Worm (Caenorhabditis elegans) whole organism, L3 larva: ENCODE measurements around the gene Y41E3.19.

ENCODE experiments used
- R02D3.7 ChIP-seq: fragments of 150-350 bp; optimal IDR thresholded peaks from 2 replicates; lab custom pipeline; 2014; ENCODE audit warnings: missing biosample characterization, missing genetic modification characterization
- ZK546.5 ChIP-seq: sonication (generic microtip); optimal IDR thresholded peaks from 2 replicates; lab custom pipeline; 2017; ENCODE audit warnings: missing biosample characterization, missing genetic modification characterization
- aly-2 ChIP-seq: fragments of 150-350 bp; optimal IDR thresholded peaks from 2 replicates; lab custom pipeline; 2014; ENCODE audit warnings: missing biosample characterization, missing genetic modification characterization
- ama-1 ChIP-seq: fragments of 150-350 bp; optimal IDR thresholded peaks from 2 replicates; lab custom pipeline; 2018
- ceh-16 ChIP-seq: sonication (generic microtip); optimal IDR thresholded peaks from 2 replicates; lab custom pipeline; 2017; ENCODE audit warnings: missing biosample characterization, missing genetic modification characterization
- ceh-28 ChIP-seq: fragments of 150-350 bp; optimal IDR thresholded peaks from 2 replicates; lab custom pipeline; 2014; ENCODE audit warnings: missing biosample characterization, missing genetic modification reagents, missing genetic modification characterization
- ceh-9 ChIP-seq: sonication (generic microtip); optimal IDR thresholded peaks from 2 replicates; lab custom pipeline; 2018; ENCODE audit warnings: missing biosample characterization, missing genetic modification characterization
- egl-27 ChIP-seq: sonication (generic microtip); optimal IDR thresholded peaks from 4 replicates; lab custom pipeline; 2017; ENCODE audit warnings: missing biosample characterization, missing genetic modification reagents, missing genetic modification characterization
- elt-2 ChIP-seq: sonication (generic microtip); optimal IDR thresholded peaks from 2 replicates; lab custom pipeline; 2016; ENCODE audit warnings: missing genetic modification reagents, mild to moderate bottlenecking, missing genetic modification characterization, missing compliant biosample characterization
- elt-3 ChIP-seq, 3 experiments: fragments of 150-350 bp in 1 of 3; sonication (generic microtip) in 2 of 3; optimal IDR thresholded peaks; 2 replicates in 2 of 3; 4 replicates in 1 of 3; lab custom pipeline; 2014 to 2017; ENCODE audit warnings: missing biosample characterization in 3 of 3, missing genetic modification characterization in 3 of 3
- fkh-10 ChIP-seq: sonication (generic microtip); optimal IDR thresholded peaks from 2 replicates; lab custom pipeline; 2017; ENCODE audit warnings: missing biosample characterization, missing genetic modification reagents, missing genetic modification characterization
- fkh-2 ChIP-seq: fragments of 150-350 bp; optimal IDR thresholded peaks from 2 replicates; lab custom pipeline; 2014; ENCODE audit warnings: missing biosample characterization, missing genetic modification reagents, missing genetic modification characterization
- fos-1 ChIP-seq: fragments of 150-350 bp; optimal IDR thresholded peaks from 2 replicates; lab custom pipeline; 2014; ENCODE audit warnings: missing biosample characterization, missing genetic modification characterization
- lin-15B ChIP-seq: fragments of 150-350 bp; optimal IDR thresholded peaks from 2 replicates; lab custom pipeline; 2014; ENCODE audit warnings: missing biosample characterization, missing genetic modification characterization
- lin-39 ChIP-seq: fragments of 150-350 bp; optimal IDR thresholded peaks from 2 replicates; lab custom pipeline; 2018; ENCODE audit warnings: missing biosample characterization, missing genetic modification reagents, missing genetic modification characterization
- nfya-1 ChIP-seq: sonication (generic microtip); optimal IDR thresholded peaks from 2 replicates; lab custom pipeline; 2017; ENCODE audit warnings: missing genetic modification characterization, mild to moderate bottlenecking, missing compliant biosample characterization, antibody characterized with exemption, moderate library complexity; ENCODE audit not compliant: insufficient read depth
- nhr-11 ChIP-seq: fragments of 150-350 bp; optimal IDR thresholded peaks from 2 replicates; lab custom pipeline; 2014; ENCODE audit warnings: missing biosample characterization, missing genetic modification characterization
- nhr-12 ChIP-seq: fragments of 150-350 bp; optimal IDR thresholded peaks from 2 replicates; lab custom pipeline; 2014; ENCODE audit warnings: missing biosample characterization, missing genetic modification characterization
- nhr-237 ChIP-seq: fragments of 150-350 bp; optimal IDR thresholded peaks from 2 replicates; lab custom pipeline; 2014; ENCODE audit warnings: missing biosample characterization, missing genetic modification characterization
- nhr-25 ChIP-seq: sonication (generic microtip); optimal IDR thresholded peaks from 2 replicates; lab custom pipeline; 2017; ENCODE audit warnings: missing biosample characterization, missing genetic modification characterization
- nhr-28 ChIP-seq: fragments of 150-350 bp; optimal IDR thresholded peaks from 2 replicates; lab custom pipeline; 2014; ENCODE audit warnings: missing biosample characterization, missing genetic modification characterization
- nhr-67 ChIP-seq: fragments of 150-350 bp; optimal IDR thresholded peaks from 2 replicates; lab custom pipeline; 2014; ENCODE audit warnings: missing biosample characterization, missing genetic modification characterization
- nhr-76 ChIP-seq: fragments of 150-350 bp; sonication (generic microtip); optimal IDR thresholded peaks from 5 replicates; lab custom pipeline; 2014; ENCODE audit warnings: missing biosample characterization, missing genetic modification characterization
- pha-4 ChIP-seq: fragments of 150-350 bp; optimal IDR thresholded peaks from 2 replicates; lab custom pipeline; 2014; ENCODE audit warnings: missing biosample characterization, missing genetic modification reagents, missing genetic modification characterization
- pqm-1 ChIP-seq: fragments of 150-350 bp; optimal IDR thresholded peaks from 2 replicates; lab custom pipeline; 2017; ENCODE audit warnings: missing biosample characterization, missing genetic modification characterization, inconsistent platforms
- sea-2 ChIP-seq: fragments of 150-350 bp; sonication (generic microtip); optimal IDR thresholded peaks from 4 replicates; lab custom pipeline; 2014; ENCODE audit warnings: missing biosample characterization, missing genetic modification reagents, missing genetic modification characterization
- skn-1 ChIP-seq: fragments of 150-350 bp; optimal IDR thresholded peaks from 2 replicates; lab custom pipeline; 2014; ENCODE audit warnings: missing biosample characterization, missing genetic modification characterization
- unc-39 ChIP-seq: sonication (generic microtip); optimal IDR thresholded peaks from 4 replicates; lab custom pipeline; 2017; ENCODE audit warnings: missing biosample characterization, missing genetic modification characterization
- unc-62 ChIP-seq: fragments of 150-350 bp; sonication (generic microtip); optimal IDR thresholded peaks from 4 replicates; lab custom pipeline; 2014; ENCODE audit warnings: missing biosample characterization, missing genetic modification reagents, missing genetic modification characterization
- ztf-11 ChIP-seq: fragments of 150-350 bp; optimal IDR thresholded peaks from 2 replicates; lab custom pipeline; 2014; ENCODE audit warnings: missing biosample characterization, missing genetic modification characterization
- ztf-4 ChIP-seq: fragments of 150-350 bp; optimal IDR thresholded peaks from 2 replicates; lab custom pipeline; 2014; ENCODE audit warnings: missing biosample characterization, missing genetic modification characterization

The Y41E3.19 gene

DNA sequence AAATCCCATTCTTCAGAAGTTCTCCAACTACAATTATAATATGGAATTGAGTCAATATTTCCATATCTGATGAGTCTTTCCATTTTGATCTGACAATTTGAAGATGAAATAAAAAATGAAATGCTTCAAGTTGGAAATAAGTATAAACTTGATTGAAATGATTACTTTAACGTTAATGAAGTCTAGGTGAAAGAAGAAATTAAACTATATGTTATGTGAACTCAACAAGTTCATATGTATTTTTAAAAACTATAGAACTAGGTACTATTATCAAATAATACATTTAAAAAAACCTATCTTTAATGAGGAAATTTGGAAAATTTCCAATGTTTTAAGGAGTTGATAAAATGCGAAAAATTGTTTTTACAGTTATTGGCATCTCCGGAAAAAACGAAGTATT is 42.4 kb downstream of the Y41E3.19 start, which contains the start of gene srt-49:
Gene srt-49 (minus strand): TSS at position 101 of the 400 bp plus-strand sequence.
- TF ChIP-seq fkh-2 (no peak), ztf-4 (tag; lab: Kevin White, UChicago) (no peak), R02D3.7 (tag; lab: Kevin White, UChicago) (no peak), aly-2 (tag; lab: Kevin White, UChicago) (no peak), unc-39 (no peak), ama-1 (lab: Kevin White, UChicago) (no peak), nhr-11 (tag; lab: Kevin White, UChicago) (no peak), ceh-16 (tag; lab: Kevin White, UChicago) (no peak), nhr-25 (tag; lab: Kevin White, UChicago) (no peak), nhr-12 (tag; lab: Kevin White, UChicago) (no peak), ceh-9 (no peak)

DNA sequence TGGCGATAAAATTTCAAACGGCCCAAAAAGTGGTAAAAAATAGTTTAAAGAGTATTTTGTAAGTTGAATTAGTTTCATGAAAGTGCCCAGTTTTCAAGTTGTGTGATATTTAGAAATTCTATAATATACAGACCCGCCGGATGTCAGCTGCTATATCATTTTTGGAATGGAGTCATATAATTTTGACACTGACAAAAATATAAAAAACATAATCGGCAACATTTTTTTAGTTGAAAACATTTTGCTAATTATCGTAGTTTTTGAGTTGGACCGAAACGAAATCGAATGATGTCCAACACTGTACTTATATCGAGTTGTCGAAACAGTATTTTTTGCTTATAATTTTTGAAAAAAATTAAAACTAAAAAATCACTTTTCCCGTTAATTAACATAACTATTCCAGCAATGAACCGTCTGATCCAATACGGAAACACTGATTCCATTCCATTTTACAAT is 47.3 kb downstream of the Y41E3.19 start, which contains the start of gene srt-44:
Gene srt-44 (plus strand): TSS at position 406 of the 456 bp plus-strand sequence.
- TF ChIP-seq fkh-2, result no peak
- no peak for TF ChIP-seq elt-3 (tag; optimal IDR thresholded peaks at IDR 0.05; lab: Kevin White, UChicago)
- no peak for TF ChIP-seq ama-1 (lab: Kevin White, UChicago)
- no peak for TF ChIP-seq nhr-76 (tag; lab: Kevin White, UChicago)
- TF ChIP-seq fos-1 (tag; lab: Kevin White, UChicago), result no peak
- TF ChIP-seq ZK546.5 (tag; lab: Kevin White, UChicago), result no peak
- TF ChIP-seq nhr-28, result no peak
- TF ChIP-seq skn-1 (tag; lab: Kevin White, UChicago), result no peak
- TF ChIP-seq nhr-11 (tag; lab: Kevin White, UChicago), result no peak
- no peak for TF ChIP-seq egl-27
- TF ChIP-seq aly-2 (tag; lab: Kevin White, UChicago), result no peak
- no peak for TF ChIP-seq ztf-11 (tag; lab: Kevin White, UChicago)
- TF ChIP-seq lin-39, result no peak
- no peak for TF ChIP-seq lin-15B (tag; lab: Kevin White, UChicago)
- TF ChIP-seq ztf-4 (tag; lab: Kevin White, UChicago), result no peak
- no peak for TF ChIP-seq nhr-237
- no peak for TF ChIP-seq nhr-67
- no peak for TF ChIP-seq sea-2 (GFP tag; lab: Kevin White, UChicago)
- no peak for TF ChIP-seq fkh-10 (GFP tag; lab: Kevin White, UChicago)
- no peak for TF ChIP-seq ceh-16 (tag; lab: Kevin White, UChicago)

DNA sequence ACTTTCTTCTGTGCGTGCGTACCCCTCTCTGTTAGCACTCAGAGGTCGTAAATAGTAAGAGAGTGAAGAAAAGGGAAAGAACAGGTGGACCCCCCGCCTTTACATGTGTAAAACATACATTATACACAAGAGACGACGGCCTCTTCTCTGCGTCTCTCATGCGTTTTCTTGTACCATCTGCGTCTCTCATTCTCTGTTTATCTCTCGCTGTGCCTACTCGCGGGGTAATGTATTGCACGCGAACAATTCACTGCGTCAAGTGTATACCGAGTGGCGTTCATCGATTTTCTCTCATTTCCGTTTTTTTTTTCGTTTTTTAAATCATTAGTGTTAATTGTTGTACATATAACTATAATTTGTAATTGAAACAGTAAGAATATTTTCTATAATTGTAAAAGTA is 51.3 kb downstream of the Y41E3.19 start:
- TF ChIP-seq unc-62 (GFP tag; lab: Kevin White, UChicago) (no peak), pqm-1 (tag; lab: Kevin White, UChicago) (peak; percentile 24), nfya-1 (tag; lab: Kevin White, UChicago) (no peak), lin-15B (tag; lab: Kevin White, UChicago) (no peak), ceh-28 (tag; lab: Kevin White, UChicago) (peak; percentile 28), lin-39 (no peak), elt-2 (tag; lab: Kevin White, UChicago) (no peak), R02D3.7 (tag; lab: Kevin White, UChicago) (no peak), pha-4 (tag; lab: Kevin White, UChicago) (peak; percentile 35)
